Fruit fly (Drosophila melanogaster) whole organism, embryonic: ENCODE measurements around the gene CstF50.
A peak's percentile ranks its signal among the peaks of the same experiment; 100 is the strongest.

Experiments used
- Asciz ChIP-seq: fragments of 200-800 bp; sonication (Bioruptor generic); optimal IDR thresholded peaks from 2 replicates; lab custom pipeline; 2017; ENCODE audit warnings: missing biosample characterization, mild to moderate bottlenecking, missing genetic modification characterization, missing genetic modification reagents
- Atf-2 ChIP-seq: fragments of 200-800 bp; sonication (Bioruptor generic); optimal IDR thresholded peaks from 2 replicates; lab custom pipeline; 2016; ENCODE audit warnings: missing biosample characterization, missing genetic modification characterization
- CG11093 ChIP-seq: fragments of 200-800 bp; sonication (Bioruptor generic); IDR thresholded peaks from 3 replicates; pipeline ENCODE4 v1.3.6; 2022; ENCODE audit warnings: missing biosample characterization, missing genetic modification characterization
- CG12391 ChIP-seq: fragments of 200-800 bp; sonication (Bioruptor generic); optimal IDR thresholded peaks from 3 replicates; lab custom pipeline; 2018; ENCODE audit warnings: missing biosample characterization, mild to moderate bottlenecking, missing genetic modification characterization, moderate library complexity
- CG13296 ChIP-seq: fragments of 200-800 bp; sonication (Bioruptor generic); optimal IDR thresholded peaks from 3 replicates; lab custom pipeline; 2018; ENCODE audit warnings: missing biosample characterization, mild to moderate bottlenecking, missing genetic modification characterization
- CG14441 ChIP-seq: fragments of 200-800 bp; sonication (Bioruptor generic); IDR thresholded peaks from 2 replicates; pipeline ENCODE4 v1.3.6; 2022; ENCODE audit warnings: missing biosample characterization, missing genetic modification characterization
- CG16863 ChIP-seq: fragments of 200-800 bp; sonication (Bioruptor generic); optimal IDR thresholded peaks from 3 replicates; lab custom pipeline; 2016; ENCODE audit warnings: missing biosample characterization, missing genetic modification characterization
- CG17912 ChIP-seq: fragments of 200-800 bp; sonication (Bioruptor generic); optimal IDR thresholded peaks from 2 replicates; lab custom pipeline; 2018; ENCODE audit warnings: missing biosample characterization, mild to moderate bottlenecking, missing genetic modification characterization
- CG18476 ChIP-seq: fragments of 200-800 bp; sonication (Bioruptor generic); optimal IDR thresholded peaks from 2 replicates; lab custom pipeline; 2016; ENCODE audit warnings: missing biosample characterization, mild to moderate bottlenecking, missing genetic modification characterization
- CG2202 ChIP-seq: fragments of 200-800 bp; sonication (Bioruptor generic); optimal IDR thresholded peaks from 2 replicates; lab custom pipeline; 2018; ENCODE audit warnings: missing biosample characterization, mild to moderate bottlenecking, missing genetic modification characterization
- CG3065 ChIP-seq: fragments of 200-800 bp; sonication (Bioruptor generic); optimal IDR thresholded peaks from 2 replicates; lab custom pipeline; 2016; ENCODE audit warnings: missing biosample characterization, missing genetic modification characterization
- CG31224 ChIP-seq: fragments of 200-800 bp; sonication (Bioruptor generic); IDR thresholded peaks from 2 replicates; pipeline ENCODE4 v1.3.6; 2022; ENCODE audit warnings: missing biosample characterization, missing genetic modification characterization
- CG31388 ChIP-seq: fragments of 200-800 bp; sonication (Bioruptor generic); optimal IDR thresholded peaks from 2 replicates; lab custom pipeline; 2016; ENCODE audit warnings: missing biosample characterization, missing genetic modification characterization
- CG32532 ChIP-seq: fragments of 200-800 bp; sonication (Bioruptor generic); IDR thresholded peaks from 2 replicates; pipeline ENCODE4 v1.3.6; 2022; ENCODE audit warnings: missing biosample characterization, missing genetic modification characterization
- CG33557 ChIP-seq: fragments of 200-800 bp; sonication (Bioruptor generic); optimal IDR thresholded peaks from 2 replicates; lab custom pipeline; 2019; ENCODE audit warnings: missing biosample characterization, mild to moderate bottlenecking, missing genetic modification characterization, moderate library complexity
- CG3847 ChIP-seq: fragments of 200-800 bp; sonication (Bioruptor generic); IDR thresholded peaks from 2 replicates; pipeline ENCODE4 v1.3.6; 2022; ENCODE audit warnings: missing biosample characterization, missing genetic modification characterization
- CG4854 ChIP-seq: fragments of 200-800 bp; sonication (Bioruptor generic); optimal IDR thresholded peaks from 2 replicates; lab custom pipeline; 2016; ENCODE audit warnings: missing biosample characterization, missing genetic modification characterization, inconsistent platforms
- CG5245 ChIP-seq: fragments of 200-800 bp; sonication (Bioruptor generic); optimal IDR thresholded peaks from 3 replicates; lab custom pipeline; 2016; ENCODE audit warnings: missing biosample characterization, missing genetic modification characterization
- CG6683 ChIP-seq: fragments of 200-800 bp; sonication (Bioruptor generic); optimal IDR thresholded peaks from 2 replicates; lab custom pipeline; 2017; ENCODE audit warnings: missing biosample characterization, mild to moderate bottlenecking, missing genetic modification characterization, missing genetic modification reagents
- CG6813 ChIP-seq: fragments of 200-800 bp; sonication (Bioruptor generic); optimal IDR thresholded peaks from 2 replicates; lab custom pipeline; 2017; ENCODE audit warnings: missing biosample characterization, missing genetic modification characterization, mild to moderate bottlenecking, moderate library complexity, missing genetic modification reagents
- CG8290 ChIP-seq, 3 experiments: fragments of 200-800 bp; sonication (Bioruptor generic); optimal IDR thresholded peaks; 2 replicates each; lab custom pipeline; 2016 to 2019; ENCODE audit warnings: missing biosample characterization in 3 of 3, missing genetic modification characterization in 3 of 3, mild to moderate bottlenecking in 2 of 3, moderate library complexity in 1 of 3
- CG9215 ChIP-seq: fragments of 200-800 bp; sonication (Bioruptor generic); IDR thresholded peaks from 2 replicates; pipeline ENCODE4 v1.3.6; 2022; ENCODE audit warnings: missing biosample characterization, missing genetic modification characterization
- D ChIP-seq, 2 experiments: fragments of 200-800 bp in 1 of 2; fragments of >200 bp in 1 of 2; sonication (Bioruptor generic) in 1 of 2; optimal IDR thresholded peaks; 2 replicates in 1 of 2; 3 replicates in 1 of 2; lab custom pipeline; 2017; ENCODE audit warnings: mild to moderate bottlenecking in 1 of 2, missing biosample characterization in 1 of 2, missing genetic modification characterization in 1 of 2, missing genetic modification reagents in 1 of 2
- Dll ChIP-seq: fragments of 200-800 bp; sonication (Bioruptor generic); IDR thresholded peaks from 4 replicates; pipeline ENCODE4 v1.3.6; 2022; ENCODE audit warnings: missing biosample characterization, missing genetic modification characterization; ENCODE audit not compliant: partially characterized antibody
- Eip74EF ChIP-seq, 2 experiments: fragments of 200-800 bp in 1 of 2; fragments of >200 bp in 1 of 2; sonication (Bioruptor generic) in 1 of 2; optimal IDR thresholded peaks; 2 replicates each; lab custom pipeline; 2017 to 2019; ENCODE audit warnings: missing biosample characterization in 2 of 2, missing genetic modification characterization in 2 of 2, mild to moderate bottlenecking in 1 of 2, moderate library complexity in 1 of 2
- Fer3 ChIP-seq: fragments of 200-800 bp; sonication (Bioruptor generic); optimal IDR thresholded peaks from 2 replicates; lab custom pipeline; 2018; ENCODE audit warnings: missing biosample characterization, mild to moderate bottlenecking, missing genetic modification characterization, moderate library complexity
- Gsc ChIP-seq: fragments of 200-800 bp; sonication (Bioruptor generic); IDR thresholded peaks from 2 replicates; pipeline ENCODE4 v1.3.6; 2022; ENCODE audit warnings: missing biosample characterization, missing genetic modification characterization
- H15 ChIP-seq: fragments of 200-800 bp; sonication (Bioruptor generic); IDR thresholded peaks from 3 replicates; pipeline ENCODE4 v1.3.6; 2022; ENCODE audit warnings: missing biosample characterization, missing genetic modification characterization
- HHEX ChIP-seq: fragments of 200-800 bp; sonication (Bioruptor generic); optimal IDR thresholded peaks from 3 replicates; lab custom pipeline; 2017; ENCODE audit warnings: missing biosample characterization, mild to moderate bottlenecking, missing genetic modification characterization, missing genetic modification reagents
- HLH54F ChIP-seq: fragments of 200-800 bp; sonication (Bioruptor generic); optimal IDR thresholded peaks from 3 replicates; lab custom pipeline; 2016; ENCODE audit warnings: missing biosample characterization, missing genetic modification characterization
- Lim3 ChIP-seq: fragments of 200-800 bp; sonication (Bioruptor generic); IDR thresholded peaks from 2 replicates; pipeline ENCODE4 v1.3.6; 2022; ENCODE audit warnings: missing biosample characterization, missing genetic modification characterization
- Poxn ChIP-seq: fragments of 200-800 bp; sonication (Bioruptor generic); IDR thresholded peaks from 2 replicates; pipeline ENCODE4 v1.3.6; 2022; ENCODE audit warnings: missing biosample characterization, missing genetic modification characterization
- Ptx1 ChIP-seq: fragments of 200-800 bp; sonication (Bioruptor generic); IDR thresholded peaks from 2 replicates; pipeline ENCODE4 v1.3.6; 2022; ENCODE audit warnings: missing biosample characterization, missing genetic modification characterization
- Usf ChIP-seq: fragments of 200-800 bp; sonication (Bioruptor generic); optimal IDR thresholded peaks from 2 replicates; lab custom pipeline; 2017; ENCODE audit warnings: missing genotype, missing biosample characterization, missing genetic modification characterization
- al ChIP-seq: fragments of 200-800 bp; sonication (Bioruptor generic); IDR thresholded peaks from 2 replicates; pipeline ENCODE4 v1.3.6; 2022; ENCODE audit warnings: missing biosample characterization, missing genetic modification characterization
- amos ChIP-seq: fragments of 200-800 bp; sonication (Bioruptor generic); IDR thresholded peaks from 2 replicates; pipeline ENCODE4 v1.3.6; 2022; ENCODE audit warnings: missing biosample characterization, missing genetic modification characterization; ENCODE audit not compliant: partially characterized antibody
- dimm ChIP-seq: fragments of 200-800 bp; sonication (Bioruptor generic); IDR thresholded peaks from 2 replicates; pipeline ENCODE4 v1.3.6; 2022; ENCODE audit warnings: missing biosample characterization, missing genetic modification characterization
- dmrt99B ChIP-seq: fragments of 200-800 bp; sonication (Bioruptor generic); optimal IDR thresholded peaks from 2 replicates; lab custom pipeline; 2018; ENCODE audit warnings: missing biosample characterization, mild to moderate bottlenecking, missing genetic modification characterization, moderate library complexity
- exex ChIP-seq: fragments of 200-800 bp; sonication (Bioruptor generic); optimal IDR thresholded peaks from 4 replicates; lab custom pipeline; 2018; ENCODE audit warnings: missing biosample characterization, mild to moderate bottlenecking, missing genetic modification characterization, moderate library complexity
- gce ChIP-seq: fragments of 200-800 bp; sonication (Bioruptor generic); IDR thresholded peaks from 3 replicates; pipeline ENCODE4 v1.3.6; 2022; ENCODE audit warnings: missing biosample characterization, missing genetic modification characterization
- gsb ChIP-seq: fragments of 200-800 bp; sonication (Bioruptor generic); IDR thresholded peaks from 2 replicates; pipeline ENCODE4 v1.3.6; 2022; ENCODE audit warnings: missing biosample characterization, missing genetic modification characterization
- hth ChIP-seq: fragments of >200 bp; optimal IDR thresholded peaks from 2 replicates; lab custom pipeline; 2017; ENCODE audit warnings: inconsistent platforms
- inv ChIP-seq: fragments of 200-800 bp; sonication (Bioruptor generic); IDR thresholded peaks from 2 replicates; pipeline ENCODE4 v1.3.6; 2022; ENCODE audit warnings: missing biosample characterization, missing genetic modification characterization; ENCODE audit not compliant: partially characterized antibody
- mam ChIP-seq: fragments of 200-800 bp; sonication (Bioruptor generic); optimal IDR thresholded peaks from 3 replicates; lab custom pipeline; 2016; ENCODE audit warnings: missing biosample characterization, missing genetic modification characterization
- otp ChIP-seq: fragments of 200-800 bp; sonication (Bioruptor generic); IDR thresholded peaks from 3 replicates; pipeline ENCODE4, ENCODE4 v1.3.6; 2022; ENCODE audit warnings: missing biosample characterization, missing genetic modification characterization
- schlank ChIP-seq: fragments of 200-800 bp; sonication (Bioruptor generic); optimal IDR thresholded peaks from 2 replicates; lab custom pipeline; 2018; ENCODE audit warnings: missing biosample characterization, mild to moderate bottlenecking, missing genetic modification characterization
- sisA ChIP-seq: fragments of 200-800 bp; sonication (Bioruptor generic); IDR thresholded peaks from 2 replicates; pipeline ENCODE4 v1.3.6; 2022; ENCODE audit warnings: missing biosample characterization, missing genetic modification characterization
- stwl ChIP-seq: fragments of 200-800 bp; sonication (Bioruptor generic); optimal IDR thresholded peaks from 3 replicates; lab custom pipeline; 2018; ENCODE audit warnings: missing biosample characterization, mild to moderate bottlenecking, missing genetic modification characterization, moderate library complexity
- trem ChIP-seq: fragments of 200-800 bp; optimal IDR thresholded peaks from 3 replicates; lab custom pipeline; 2019; ENCODE audit warnings: missing biosample characterization, mild to moderate bottlenecking, missing genetic modification characterization, moderate library complexity
- tup ChIP-seq: fragments of 200-800 bp; sonication (Bioruptor generic); optimal IDR thresholded peaks from 2 replicates; lab custom pipeline; 2016; ENCODE audit warnings: missing biosample characterization, mild to moderate bottlenecking, missing genetic modification characterization, moderate library complexity
- unc-4 ChIP-seq: fragments of 200-800 bp; sonication (Bioruptor generic); IDR thresholded peaks from 2 replicates; pipeline ENCODE4 v1.3.6; 2022; ENCODE audit warnings: missing biosample characterization, missing genetic modification characterization; ENCODE audit not compliant: partially characterized antibody

The CstF50 gene

dm6 chr3R:31743279-31743678 lies 6.5 kb upstream of the CstF50 start, which contains the start of gene Tbca (continued):
- no peak for TF ChIP-seq Eip74EF (GFP tag; optimal IDR thresholded peaks at IDR 0.05; lab: Kevin White, UChicago)
- no peak for TF ChIP-seq al (GFP tag; lab: Robert Waterston, UW)
- no peak for TF ChIP-seq CG3847 (GFP tag; lab: Robert Waterston, UW)
- TF ChIP-seq exex, result no peak
- TF ChIP-seq HLH54F (GFP tag; lab: Kevin White, UChicago), result no peak
- TF ChIP-seq otp (GFP tag; lab: Robert Waterston, UW), result no peak
- TF ChIP-seq CG33557 (GFP tag; lab: Kevin White, UChicago), result no peak
- no peak for TF ChIP-seq D (optimal IDR thresholded peaks at IDR 0.05; lab: Kevin White, UChicago)
- no peak for TF ChIP-seq D (GFP tag; optimal IDR thresholded peaks at IDR 0.05; lab: Kevin White, UChicago)
- no peak for TF ChIP-seq CG3065 (GFP tag; lab: Kevin White, UChicago)
- TF ChIP-seq Dll (GFP tag; lab: Robert Waterston, UW), result peak; percentile 63; the same call in 3 of the 4 replicates
- TF ChIP-seq stwl (tag; lab: Kevin White, UChicago), result peak; percentile 11
- no peak for TF ChIP-seq CG2202 (tag; lab: Kevin White, UChicago)
- no peak for TF ChIP-seq inv (GFP tag; lab: Robert Waterston, UW)
- TF ChIP-seq CG6683 (GFP tag; lab: Kevin White, UChicago), result no peak
- TF ChIP-seq CG17912 (GFP tag; lab: Kevin White, UChicago), result no peak
- TF ChIP-seq dmrt99B, result no peak
- no peak for TF ChIP-seq gsb (GFP tag; lab: Robert Waterston, UW)
- TF ChIP-seq trem (tag; lab: Kevin White, UChicago), result peak; percentile 34
- TF ChIP-seq CG12391 (tag; lab: Kevin White, UChicago), result no peak
- no peak for TF ChIP-seq hth
- no peak for TF ChIP-seq CG11093
- TF ChIP-seq CG14441 (GFP tag; lab: Robert Waterston, UW), result no peak
- no peak for TF ChIP-seq CG31224 (GFP tag; lab: Robert Waterston, UW)
- no peak for TF ChIP-seq CG31388 (GFP tag; lab: Kevin White, UChicago)
- TF ChIP-seq CG32532 (GFP tag; lab: Robert Waterston, UW), result no peak
- no peak for TF ChIP-seq Asciz
- TF ChIP-seq unc-4 (GFP tag; lab: Robert Waterston, UW), result peak; percentile 24; the same call in 1 of the 2 replicates
- TF ChIP-seq mam, result no peak
- no peak for TF ChIP-seq CG18476
- no peak for TF ChIP-seq CG16863 (GFP tag; lab: Kevin White, UChicago)
- TF ChIP-seq Ptx1 (GFP tag; lab: Robert Waterston, UW), result no peak
- TF ChIP-seq Fer3, result no peak
- TF ChIP-seq Atf-2, result no peak
- TF ChIP-seq Usf (GFP tag; lab: Kevin White, UChicago), result no peak
- TF ChIP-seq tup, result no peak
- TF ChIP-seq HHEX (GFP tag; lab: Kevin White, UChicago), result no peak
- peak; percentile 87 for TF ChIP-seq CG4854 (GFP tag; lab: Kevin White, UChicago)
- peak; percentile 79 for TF ChIP-seq amos (GFP tag; lab: Robert Waterston, UW)
- TF ChIP-seq Poxn (GFP tag; lab: Robert Waterston, UW), result no peak
- TF ChIP-seq H15, result no peak
- no peak for TF ChIP-seq Gsc (GFP tag; lab: Robert Waterston, UW)
- no peak for TF ChIP-seq CG5245 (GFP tag; lab: Kevin White, UChicago)
- TF ChIP-seq schlank (tag; lab: Kevin White, UChicago), result no peak
- no peak for TF ChIP-seq Lim3 (GFP tag; lab: Robert Waterston, UW)
- TF ChIP-seq CG6813 (GFP tag; lab: Kevin White, UChicago), result no peak
- no peak for TF ChIP-seq gce (GFP tag; lab: Robert Waterston, UW)
- TF ChIP-seq sisA (GFP tag; lab: Robert Waterston, UW), result no peak
- no peak for TF ChIP-seq CG13296 (GFP tag; lab: Kevin White, UChicago)
- no peak for TF ChIP-seq CG8290 (GFP tag; optimal IDR thresholded peaks at IDR 0.05; lab: Kevin White, UChicago)
- no peak for TF ChIP-seq CG8290 (tag; optimal IDR thresholded peaks at IDR 0.05; lab: Kevin White, UChicago)
- no peak for TF ChIP-seq CG9215 (GFP tag; lab: Robert Waterston, UW)
- no peak for TF ChIP-seq dimm
